Fruit fly (Drosophila melanogaster) whole organism, embryonic: Measurements from ENCODE around the gene Cyp4d1.

Experiments
- Adf1 ChIP-seq: fragments of 200-800 bp; sonication (Bioruptor generic); IDR thresholded peaks from 2 replicates; pipeline ENCODE4 v1.3.6; 2022; ENCODE audit warnings: missing biosample characterization, missing genetic modification characterization
- CG10147 ChIP-seq: fragments of 200-800 bp; sonication (Bioruptor generic); optimal IDR thresholded peaks from 2 replicates; lab custom pipeline; 2019; ENCODE audit warnings: missing biosample characterization, mild to moderate bottlenecking, missing genetic modification characterization, moderate library complexity
- CG10267 ChIP-seq: fragments of 200-800 bp; sonication (Bioruptor generic); optimal IDR thresholded peaks from 2 replicates; lab custom pipeline; 2018; ENCODE audit warnings: missing biosample characterization, mild to moderate bottlenecking, missing genetic modification characterization, moderate library complexity
- CG12659 ChIP-seq: fragments of 200-800 bp; sonication (Bioruptor generic); optimal IDR thresholded peaks from 3 replicates; lab custom pipeline; 2017; ENCODE audit warnings: mild to moderate bottlenecking, missing biosample characterization, missing genetic modification reagents, missing genetic modification characterization
- CG13287 ChIP-seq: fragments of 200-800 bp; sonication (Bioruptor generic); IDR thresholded peaks from 2 replicates; pipeline ENCODE4 v1.3.6; 2022; ENCODE audit warnings: missing biosample characterization, missing genetic modification characterization; ENCODE audit not compliant: partially characterized antibody
- CG14667 ChIP-seq: fragments of 200-800 bp; sonication (Bioruptor generic); IDR thresholded peaks from 2 replicates; pipeline ENCODE4 v1.3.6; 2022; ENCODE audit warnings: missing biosample characterization, missing genetic modification characterization
- CG17361 ChIP-seq: fragments of 200-800 bp; sonication (Bioruptor generic); IDR thresholded peaks from 3 replicates; pipeline ENCODE4 v1.3.6; 2022; ENCODE audit warnings: missing biosample characterization, missing genetic modification characterization
- CG17802 ChIP-seq: fragments of 200-800 bp; sonication (Bioruptor generic); optimal IDR thresholded peaks from 2 replicates; lab custom pipeline; 2018; ENCODE audit warnings: missing biosample characterization, mild to moderate bottlenecking, missing genetic modification characterization, moderate library complexity
- CG18011 ChIP-seq: fragments of 200-800 bp; sonication (Bioruptor generic); optimal IDR thresholded peaks from 2 replicates; lab custom pipeline; 2017; ENCODE audit warnings: missing biosample characterization, missing genetic modification characterization, mild to moderate bottlenecking, moderate library complexity, missing genotype
- CG2199 ChIP-seq: fragments of 200-800 bp; sonication (Bioruptor generic); IDR thresholded peaks from 3 replicates; pipeline ENCODE4 v1.3.6; 2022; ENCODE audit warnings: missing biosample characterization, missing genetic modification characterization
- CG32767 ChIP-seq: fragments of 200-800 bp; sonication (Bioruptor generic); IDR thresholded peaks from 2 replicates; pipeline ENCODE4 v1.3.6; 2022; ENCODE audit warnings: missing biosample characterization, missing genetic modification characterization
- CG7839 ChIP-seq: fragments of 200-800 bp; sonication (Bioruptor generic); optimal IDR thresholded peaks from 3 replicates; lab custom pipeline; 2018; ENCODE audit warnings: missing biosample characterization, mild to moderate bottlenecking, missing genetic modification characterization, moderate library complexity
- CG8281 ChIP-seq: fragments of 200-800 bp; sonication (Bioruptor generic); optimal IDR thresholded peaks from 2 replicates; lab custom pipeline; 2018; ENCODE audit warnings: missing biosample characterization, mild to moderate bottlenecking, missing genetic modification characterization, moderate library complexity
- Camta ChIP-seq: fragments of 200-800 bp; sonication (Bioruptor generic); optimal IDR thresholded peaks from 2 replicates; lab custom pipeline; 2016; ENCODE audit warnings: missing biosample characterization, missing genetic modification characterization
- D19A ChIP-seq: fragments of 200-800 bp; optimal IDR thresholded peaks from 3 replicates; lab custom pipeline; 2019; ENCODE audit warnings: missing biosample characterization, mild to moderate bottlenecking, missing genetic modification characterization, moderate library complexity
- Dbx ChIP-seq: fragments of 200-800 bp; sonication (Bioruptor generic); IDR thresholded peaks from 3 replicates; pipeline ENCODE4 v1.3.6; 2022; ENCODE audit warnings: missing biosample characterization, missing genetic modification characterization
- Deaf1 ChIP-seq: fragments of 200-800 bp; optimal IDR thresholded peaks from 3 replicates; lab custom pipeline; 2019; ENCODE audit warnings: missing biosample characterization, mild to moderate bottlenecking, missing genetic modification characterization, moderate library complexity
- Dip3 ChIP-seq: fragments of 200-800 bp; sonication (Bioruptor generic); optimal IDR thresholded peaks from 3 replicates; lab custom pipeline; 2016; ENCODE audit warnings: missing biosample characterization, missing genetic modification characterization
- E2f2 ChIP-seq: fragments of 200-800 bp; sonication (Bioruptor generic); IDR thresholded peaks from 2 replicates; pipeline ENCODE4 v1.3.6; 2022; ENCODE audit warnings: missing biosample characterization, missing genetic modification characterization
- Fer3 ChIP-seq: fragments of 200-800 bp; sonication (Bioruptor generic); optimal IDR thresholded peaks from 2 replicates; lab custom pipeline; 2018; ENCODE audit warnings: missing biosample characterization, mild to moderate bottlenecking, missing genetic modification characterization, moderate library complexity
- GATAe ChIP-seq: fragments of 200-800 bp; sonication (Bioruptor generic); conservative IDR thresholded peaks from 2 replicates; pipeline ENCODE4 v1.3.6; 2022; ENCODE audit warnings: missing biosample characterization, missing genetic modification characterization
- H15 ChIP-seq: fragments of 200-800 bp; sonication (Bioruptor generic); IDR thresholded peaks from 3 replicates; pipeline ENCODE4 v1.3.6; 2022; ENCODE audit warnings: missing biosample characterization, missing genetic modification characterization
- HLH54F ChIP-seq: fragments of 200-800 bp; sonication (Bioruptor generic); optimal IDR thresholded peaks from 3 replicates; lab custom pipeline; 2016; ENCODE audit warnings: missing biosample characterization, missing genetic modification characterization
- Hr3 ChIP-seq: fragments of 200-800 bp; sonication (Bioruptor generic); optimal IDR thresholded peaks from 3 replicates; lab custom pipeline; 2016; ENCODE audit warnings: missing biosample characterization, missing genetic modification characterization
- Hsf ChIP-seq: fragments of 200-800 bp; sonication (Bioruptor generic); optimal IDR thresholded peaks from 3 replicates; lab custom pipeline; 2016; ENCODE audit warnings: missing biosample characterization, missing genetic modification characterization
- MESR4 ChIP-seq: fragments of 200-800 bp; sonication (Bioruptor generic); optimal IDR thresholded peaks from 2 replicates; lab custom pipeline; 2018; ENCODE audit warnings: missing biosample characterization, mild to moderate bottlenecking, missing genetic modification characterization, moderate library complexity
- Neu2 ChIP-seq: fragments of 200-800 bp; sonication (Bioruptor generic); optimal IDR thresholded peaks from 3 replicates; lab custom pipeline; 2016; ENCODE audit warnings: missing biosample characterization, missing genetic modification characterization, borderline replicate concordance
- Nf-YA ChIP-seq: fragments of 200-800 bp; sonication (Bioruptor generic); IDR thresholded peaks from 2 replicates; pipeline ENCODE4 v1.3.6; 2022; ENCODE audit warnings: missing biosample characterization, missing genetic modification characterization
- Opbp ChIP-seq: fragments of 200-800 bp; sonication (Bioruptor generic); IDR thresholded peaks from 3 replicates; pipeline ENCODE4 v1.3.6; 2022; ENCODE audit warnings: missing biosample characterization, missing genetic modification characterization; ENCODE audit not compliant: partially characterized antibody
- Taf1 ChIP-seq: fragments of 200-800 bp; sonication (Bioruptor generic); IDR thresholded peaks from 2 replicates; pipeline ENCODE4 v1.3.6; 2022; ENCODE audit warnings: missing biosample characterization, missing genetic modification characterization
- Vsx1 ChIP-seq: fragments of 200-800 bp; sonication (Bioruptor generic); optimal IDR thresholded peaks from 2 replicates; lab custom pipeline; 2017; ENCODE audit warnings: missing biosample characterization, mild to moderate bottlenecking, missing genetic modification characterization, missing genetic modification reagents
- chm ChIP-seq: fragments of 200-800 bp; sonication (Bioruptor generic); IDR thresholded peaks from 2 replicates; pipeline ENCODE4 v1.3.6; 2022; ENCODE audit warnings: missing biosample characterization, missing genetic modification characterization
- dati ChIP-seq: fragments of 200-800 bp; sonication (Bioruptor generic); IDR thresholded peaks from 2 replicates; pipeline ENCODE4 v1.3.6; 2022; ENCODE audit warnings: missing biosample characterization, missing genetic modification characterization
- dmrt11E ChIP-seq: fragments of 200-800 bp; sonication (Bioruptor generic); optimal IDR thresholded peaks from 3 replicates; lab custom pipeline; 2018; ENCODE audit warnings: missing biosample characterization, mild to moderate bottlenecking, missing genetic modification characterization, moderate library complexity
- grau ChIP-seq: fragments of 200-800 bp; optimal IDR thresholded peaks from 3 replicates; lab custom pipeline; 2019; ENCODE audit warnings: missing biosample characterization, mild to moderate bottlenecking, missing genetic modification characterization, moderate library complexity
- gsb-n ChIP-seq: fragments of 200-800 bp; sonication (Bioruptor generic); optimal IDR thresholded peaks from 3 replicates; lab custom pipeline; 2018; ENCODE audit warnings: missing biosample characterization, mild to moderate bottlenecking, missing genetic modification characterization
- h ChIP-seq: fragments of >200 bp; optimal IDR thresholded peaks from 2 replicates; lab custom pipeline; 2017
- jing ChIP-seq: fragments of 200-800 bp; sonication (Bioruptor generic); optimal IDR thresholded peaks from 2 replicates; lab custom pipeline; 2018; ENCODE audit warnings: missing biosample characterization, mild to moderate bottlenecking, missing genetic modification characterization
- jumu ChIP-seq: fragments of 200-800 bp; sonication (Bioruptor generic); optimal IDR thresholded peaks from 3 replicates; lab custom pipeline; 2016; ENCODE audit warnings: missing biosample characterization, missing genetic modification characterization
- ken ChIP-seq: fragments of 200-800 bp; sonication (Bioruptor generic); IDR thresholded peaks from 3 replicates; pipeline ENCODE4 v1.3.6; 2022; ENCODE audit warnings: missing biosample characterization, missing genetic modification characterization
- lmd ChIP-seq: fragments of 200-800 bp; sonication (Bioruptor generic); IDR thresholded peaks from 2 replicates; pipeline ENCODE4 v1.3.6; 2022; ENCODE audit warnings: missing biosample characterization, missing genetic modification characterization
- mld ChIP-seq: fragments of 200-800 bp; sonication (Bioruptor generic); IDR thresholded peaks from 3 replicates; pipeline ENCODE4 v1.3.6; 2022; ENCODE audit warnings: missing biosample characterization, missing genetic modification characterization; ENCODE audit not compliant: partially characterized antibody
- org-1 ChIP-seq: fragments of 200-800 bp; sonication (Bioruptor generic); optimal IDR thresholded peaks from 2 replicates; lab custom pipeline; 2017; ENCODE audit warnings: missing biosample characterization, missing genetic modification characterization
- schlank ChIP-seq: fragments of 200-800 bp; sonication (Bioruptor generic); optimal IDR thresholded peaks from 2 replicates; lab custom pipeline; 2018; ENCODE audit warnings: missing biosample characterization, mild to moderate bottlenecking, missing genetic modification characterization
- sim ChIP-seq: fragments of 200-800 bp; sonication (Bioruptor generic); IDR thresholded peaks from 2 replicates; pipeline ENCODE4 v1.3.6; 2022; ENCODE audit warnings: missing biosample characterization, missing genetic modification characterization
- sr ChIP-seq: fragments of 200-800 bp; sonication (Bioruptor generic); IDR thresholded peaks from 3 replicates; pipeline ENCODE4 v1.3.6; 2022; ENCODE audit warnings: missing biosample characterization, missing genetic modification characterization
- stc ChIP-seq: fragments of 200-800 bp; sonication (Bioruptor generic); IDR thresholded peaks from 2 replicates; pipeline ENCODE4 v1.3.6; 2022; ENCODE audit warnings: missing biosample characterization, missing genetic modification characterization
- tll ChIP-seq, 2 experiments: fragments of 200-800 bp in 1 of 2; fragments of >200 bp in 1 of 2; sonication (Bioruptor generic) in 1 of 2; optimal IDR thresholded peaks; 2 replicates each; lab custom pipeline; 2017 to 2019; ENCODE audit warnings: missing biosample characterization in 2 of 2, missing genetic modification characterization in 2 of 2, mild to moderate bottlenecking in 1 of 2, moderate library complexity in 1 of 2
- zen ChIP-seq: fragments of 200-800 bp; sonication (Bioruptor generic); optimal IDR thresholded peaks from 3 replicates; lab custom pipeline; 2018; ENCODE audit warnings: missing biosample characterization, mild to moderate bottlenecking, missing genetic modification characterization, moderate library complexity
- zfh2 ChIP-seq: fragments of 200-800 bp; sonication (Bioruptor generic); optimal IDR thresholded peaks from 2 replicates; lab custom pipeline; 2016; ENCODE audit warnings: missing biosample characterization, missing genetic modification characterization

The Cyp4d1 gene

DNA sequence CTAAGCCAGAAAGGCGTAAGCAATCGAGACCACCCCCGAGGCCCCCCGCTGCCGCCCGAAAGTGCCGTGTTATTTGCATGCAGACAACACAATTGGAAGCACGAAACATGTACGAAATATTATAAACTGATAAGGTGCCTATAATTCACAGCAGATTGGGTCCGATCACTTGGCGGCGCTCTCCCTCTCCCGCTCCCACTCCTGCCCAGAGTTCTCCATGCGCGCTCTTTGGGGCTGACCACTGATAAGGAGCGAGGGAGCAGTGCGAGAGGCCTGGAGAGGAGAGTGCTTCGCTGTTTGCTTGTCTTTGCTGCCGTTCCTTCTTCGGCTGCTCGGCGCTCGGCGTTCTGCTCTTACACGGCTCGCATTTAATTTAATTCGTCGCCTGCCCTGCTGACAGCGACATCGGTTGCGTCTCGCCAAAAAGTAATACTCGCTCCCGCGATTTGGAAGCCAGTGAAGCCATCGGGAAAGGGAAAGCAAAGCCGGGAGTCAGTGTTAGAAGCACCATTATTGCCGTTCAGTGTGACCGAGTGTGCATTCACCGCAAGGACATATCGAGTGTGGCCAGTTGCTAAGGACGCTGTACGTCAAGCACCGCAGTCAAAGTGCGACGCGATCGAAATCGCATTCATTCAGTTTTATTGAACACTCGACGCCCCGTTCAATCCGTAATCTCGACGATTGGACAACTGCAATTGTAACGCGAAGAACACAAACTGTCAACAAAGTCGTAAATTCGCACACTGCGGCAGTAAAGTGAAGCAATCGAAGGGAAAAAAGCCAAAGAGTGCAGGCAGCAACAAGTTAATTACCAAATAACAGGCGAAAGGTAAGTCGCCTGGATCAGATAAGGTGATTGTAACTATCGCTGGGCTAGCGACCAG lies 32.5 kb upstream of the Cyp4d1 start (continued):
- TF ChIP-seq CG13287 (GFP tag; lab: Robert Waterston, UW), result peak; percentile 13; the same call in 1 of the 2 replicates
- no peak for TF ChIP-seq sr (GFP tag; lab: Robert Waterston, UW)
- no peak for TF ChIP-seq org-1 (GFP tag; lab: Kevin White, UChicago)
- TF ChIP-seq CG10267 (tag; lab: Kevin White, UChicago), result no peak
- no peak for TF ChIP-seq CG10147 (GFP tag; lab: Kevin White, UChicago)
- TF ChIP-seq Dip3 (GFP tag; lab: Kevin White, UChicago), result no peak
- no peak for TF ChIP-seq H15
- no peak for TF ChIP-seq schlank (tag; lab: Kevin White, UChicago)
- no peak for TF ChIP-seq HLH54F (GFP tag; lab: Kevin White, UChicago)
- TF ChIP-seq Adf1 (GFP tag; lab: Robert Waterston, UW), result peak; percentile 28; the same call in 1 of the 2 replicates
- TF ChIP-seq CG8281, result no peak
- no peak for TF ChIP-seq jumu
- no peak for TF ChIP-seq CG18011 (GFP tag; lab: Kevin White, UChicago)
- TF ChIP-seq tll (GFP tag; optimal IDR thresholded peaks at IDR 0.05; lab: Kevin White, UChicago), result no peak
- TF ChIP-seq dati (GFP tag; lab: Robert Waterston, UW), result no peak
- TF ChIP-seq CG7839, result no peak
- no peak for TF ChIP-seq Vsx1
- no peak for TF ChIP-seq CG2199 (GFP tag; lab: Robert Waterston, UW)
- no peak for TF ChIP-seq chm (GFP tag; lab: Robert Waterston, UW)
- TF ChIP-seq h (lab: Kevin White, UChicago), result no peak
- TF ChIP-seq Neu2, result no peak
- no peak for TF ChIP-seq grau (tag; lab: Kevin White, UChicago)
- no peak for TF ChIP-seq zen (tag; lab: Kevin White, UChicago)
- TF ChIP-seq MESR4 (GFP tag; lab: Kevin White, UChicago), result no peak
- no peak for TF ChIP-seq CG17361
- no peak for TF ChIP-seq Dbx (GFP tag; lab: Robert Waterston, UW)
- TF ChIP-seq CG17802 (tag; lab: Kevin White, UChicago), result no peak
- peak; percentile 87 for TF ChIP-seq Deaf1 (tag; lab: Kevin White, UChicago)
- no peak for TF ChIP-seq Hsf
- TF ChIP-seq Taf1 (GFP tag; lab: Robert Waterston, UW), result no peak
- no peak for TF ChIP-seq Camta
- no peak for TF ChIP-seq sim
- TF ChIP-seq zfh2, result no peak
- TF ChIP-seq E2f2 (GFP tag; lab: Robert Waterston, UW), result no peak
- TF ChIP-seq CG12659 (GFP tag; lab: Kevin White, UChicago), result no peak
- no peak for TF ChIP-seq D19A (tag; lab: Kevin White, UChicago)
- TF ChIP-seq Hr3 (GFP tag; lab: Kevin White, UChicago), result no peak
- no peak for TF ChIP-seq CG32767 (GFP tag; lab: Robert Waterston, UW)
- no peak for TF ChIP-seq Opbp (GFP tag; lab: Robert Waterston, UW)
- TF ChIP-seq GATAe (GFP tag; lab: Robert Waterston, UW), result no peak
- TF ChIP-seq lmd, result no peak
- TF ChIP-seq dmrt11E (tag; lab: Kevin White, UChicago), result no peak
- TF ChIP-seq Fer3 (tag; lab: Kevin White, UChicago), result no peak
- no peak for TF ChIP-seq ken (GFP tag; lab: Robert Waterston, UW)
- TF ChIP-seq Nf-YA (GFP tag; lab: Robert Waterston, UW), result no peak
- no peak for TF ChIP-seq jing (GFP tag; lab: Kevin White, UChicago)
- no peak for TF ChIP-seq stc (GFP tag; lab: Robert Waterston, UW)
- TF ChIP-seq mld, result no peak
- no peak for TF ChIP-seq CG14667 (GFP tag; lab: Robert Waterston, UW)
- no peak for TF ChIP-seq gsb-n
